Fruit fly (Drosophila melanogaster): ENCODE results near the gene CG15022.

Gene CG15022

dm6 chr3L:4412974-4413373, 47.1 kb downstream of the CG15022 start (continued):
- TF ChIP-seq ems (GFP tag; optimal IDR thresholded peaks at IDR 0.05) = peak; percentile 37
- no peak for TF ChIP-seq slp2 (GFP tag; optimal IDR thresholded peaks at IDR 0.05)
- TF ChIP-seq stc (GFP tag; IDR thresholded peaks at IDR 0.05) = 0 out of 2 replicates have a peak, but pooled peaks have one; percentile 12
- TF ChIP-seq her (GFP tag; optimal IDR thresholded peaks at IDR 0.05) = no peak
- TF ChIP-seq Lhr (GFP tag; optimal IDR thresholded peaks at IDR 0.05) = no peak
- no peak for TF ChIP-seq CG10274 (GFP tag; optimal IDR thresholded peaks at IDR 0.05)
- TF ChIP-seq wdn (GFP tag; IDR thresholded peaks at IDR 0.05) = peak; percentile 59
- no peak for TF ChIP-seq CG6791 (GFP tag; IDR thresholded peaks at IDR 0.05; ENCODE audit: partially characterized antibody)
- peak; percentile 34; the same call in 1 of the 2 replicates for TF ChIP-seq CG4404 (GFP tag; IDR thresholded peaks at IDR 0.05)
- no peak for TF ChIP-seq CG30020 (tag; optimal IDR thresholded peaks at IDR 0.05)
- TF ChIP-seq Hmx (GFP tag; optimal IDR thresholded peaks at IDR 0.05) = peak; percentile 57
- TF ChIP-seq CG3995 (GFP tag; optimal IDR thresholded peaks at IDR 0.05) = peak; percentile 10
- peak; percentile 46; the same call in 1 of the 2 replicates for TF ChIP-seq sisA (GFP tag; IDR thresholded peaks at IDR 0.05)
- no peak for TF ChIP-seq exex (tag; optimal IDR thresholded peaks at IDR 0.05)
- TF ChIP-seq CG16779 (GFP tag; IDR thresholded peaks at IDR 0.05) = 0 out of 2 replicates have a peak, but pooled peaks have one; percentile 38
- no peak for TF ChIP-seq CG16813 (GFP tag; IDR thresholded peaks at IDR 0.05; ENCODE audit: partially characterized antibody)
- peak; percentile 49; the same call in 1 of the 2 replicates for TF ChIP-seq CG31224 (GFP tag; IDR thresholded peaks at IDR 0.05)
- TF ChIP-seq croc (GFP tag; conservative IDR thresholded peaks at IDR 0.05) = no peak
- TF ChIP-seq CG11085 (GFP tag; IDR thresholded peaks at IDR 0.05) = peak; percentile 61
- peak; percentile 18 for TF ChIP-seq Hsf (GFP tag; optimal IDR thresholded peaks at IDR 0.05)
- no peak for TF ChIP-seq Elba2 (GFP tag; optimal IDR thresholded peaks at IDR 0.05)
- peak; percentile 49; the same call in 1 of the 2 replicates for TF ChIP-seq Rx (GFP tag; IDR thresholded peaks at IDR 0.05)
- TF ChIP-seq Doc2 (GFP tag; IDR thresholded peaks at IDR 0.05) = 0 out of 2 replicates have a peak, but pooled peaks have one; percentile 55
- TF ChIP-seq Hr39 (optimal IDR thresholded peaks at IDR 0.05) = no peak
- TF ChIP-seq Mrtf (GFP tag; IDR thresholded peaks at IDR 0.05) = peak; percentile 69; the same call in 2 of the 3 replicates
- peak; percentile 64; the same call in 1 of the 2 replicates for TF ChIP-seq CG17612 (GFP tag; IDR thresholded peaks at IDR 0.05)
- TF ChIP-seq bbx (GFP tag; IDR thresholded peaks at IDR 0.05; ENCODE audit: partially characterized antibody) = no peak
- peak; percentile 27 for TF ChIP-seq CoRest (tag; optimal IDR thresholded peaks at IDR 0.05)
- peak; percentile 60 for TF ChIP-seq mam (GFP tag; optimal IDR thresholded peaks at IDR 0.05)
- peak; percentile 56 for TF ChIP-seq NfI (GFP tag; optimal IDR thresholded peaks at IDR 0.05)
- peak; percentile 68 for TF ChIP-seq CG14014 (GFP tag; IDR thresholded peaks at IDR 0.05)
- TF ChIP-seq Vsx1 (GFP tag; optimal IDR thresholded peaks at IDR 0.05) = no peak
- peak; percentile 9 for TF ChIP-seq CG8924 (tag; optimal IDR thresholded peaks at IDR 0.05)
- TF ChIP-seq Dip2 (GFP tag; IDR thresholded peaks at IDR 0.05) = no peak
- peak; percentile 22 for TF ChIP-seq pnt (GFP tag; optimal IDR thresholded peaks at IDR 0.05)
- 0 out of 3 replicates have a peak, but pooled peaks have one; percentile 47 for TF ChIP-seq CG2199 (GFP tag; IDR thresholded peaks at IDR 0.05)
- TF ChIP-seq ci (GFP tag; IDR thresholded peaks at IDR 0.05) = peak; percentile 80
- peak; percentile 74 for TF ChIP-seq CG12769 (tag; optimal IDR thresholded peaks at IDR 0.05)
- TF ChIP-seq PHDP (tag; optimal IDR thresholded peaks at IDR 0.05) = peak; percentile 5
- TF ChIP-seq CG6654 (GFP tag; optimal IDR thresholded peaks at IDR 0.05) = no peak
- peak; percentile 78; the same call in 2 of the 3 replicates for TF ChIP-seq CG34422 (GFP tag; IDR thresholded peaks at IDR 0.05)
- peak; percentile 15 for TF ChIP-seq CG13624 (GFP tag; optimal IDR thresholded peaks at IDR 0.05)
- peak; percentile 10 for TF ChIP-seq Mad (GFP tag; optimal IDR thresholded peaks at IDR 0.05)
- peak; percentile 25 for TF ChIP-seq CG2875 (GFP tag; optimal IDR thresholded peaks at IDR 0.05)
- no peak for TF ChIP-seq ftz-f1 (GFP tag; optimal IDR thresholded peaks at IDR 0.05)
- no peak for TF ChIP-seq dati (GFP tag; IDR thresholded peaks at IDR 0.05)
- TF ChIP-seq dmrt99B (tag; optimal IDR thresholded peaks at IDR 0.05) = peak; percentile 35
- TF ChIP-seq CG34224 (GFP tag; IDR thresholded peaks at IDR 0.05; ENCODE audit: partially characterized antibody) = 0 out of 3 replicates have a peak, but pooled peaks have one; percentile 9
- TF ChIP-seq lilli (GFP tag; optimal IDR thresholded peaks at IDR 0.05) = peak; percentile 45
- TF ChIP-seq vnd (GFP tag; IDR thresholded peaks at IDR 0.05; ENCODE audit: partially characterized antibody) = no peak
- no peak for TF ChIP-seq gcm2 (GFP tag; optimal IDR thresholded peaks at IDR 0.05)
